Fruit fly (Drosophila melanogaster) whole organism, embryonic: ENCODE data around the gene CG3630.

Experiments used
- CG11695 ChIP-seq: fragments of 200-800 bp; sonication (Bioruptor generic); IDR thresholded peaks from 3 replicates; pipeline ENCODE4 v1.3.6; 2022; ENCODE audit warnings: missing biosample characterization, missing genetic modification characterization
- Scr ChIP-seq: fragments of 200-800 bp; sonication (Bioruptor generic); IDR thresholded peaks from 2 replicates; pipeline ENCODE4 v1.3.6; 2022; ENCODE audit warnings: missing biosample characterization, missing genetic modification characterization; ENCODE audit not compliant: partially characterized antibody
- slbo ChIP-seq: fragments of 200-800 bp; sonication (Bioruptor generic); IDR thresholded peaks from 2 replicates; pipeline ENCODE4 v1.3.6; 2022; ENCODE audit warnings: missing biosample characterization, missing genetic modification characterization

- no peak for TF ChIP-seq Scr (GFP tag; lab: Robert Waterston, UW)
- TF ChIP-seq CG11695 (GFP tag; lab: Robert Waterston, UW) = no peak
- no peak for TF ChIP-seq slbo (GFP tag; lab: Robert Waterston, UW)
Measured at dm6 chrX:2147475-2147874, 14.5 kb upstream of the CG3630 start.
